Fruit fly (Drosophila melanogaster) whole organism, embryonic: ENCODE measurements around the gene CG16710.

Experiments used
- Antp ChIP-seq: fragments of 200-800 bp; sonication (Bioruptor generic); optimal IDR thresholded peaks from 3 replicates; lab custom pipeline; 2016; ENCODE audit warnings: missing biosample characterization, missing genetic modification characterization
- Blimp-1 ChIP-seq: fragments of 200-800 bp; sonication (Bioruptor generic); optimal IDR thresholded peaks from 3 replicates; lab custom pipeline; 2018; ENCODE audit warnings: missing biosample characterization, missing genetic modification characterization, mild to moderate bottlenecking, moderate library complexity, missing genetic modification reagents
- CG10267 ChIP-seq: fragments of 200-800 bp; sonication (Bioruptor generic); optimal IDR thresholded peaks from 2 replicates; lab custom pipeline; 2018; ENCODE audit warnings: missing biosample characterization, mild to moderate bottlenecking, missing genetic modification characterization, moderate library complexity
- CG10959 ChIP-seq: fragments of 200-800 bp; sonication (Bioruptor generic); IDR thresholded peaks from 2 replicates; pipeline ENCODE4 v1.3.6; 2022; ENCODE audit warnings: missing biosample characterization, missing genetic modification characterization
- CG10979 ChIP-seq: fragments of 200-800 bp; sonication (Bioruptor generic); optimal IDR thresholded peaks from 2 replicates; lab custom pipeline; 2018; ENCODE audit warnings: missing biosample characterization, mild to moderate bottlenecking, missing genetic modification characterization, moderate library complexity
- CG11093 ChIP-seq: fragments of 200-800 bp; sonication (Bioruptor generic); IDR thresholded peaks from 3 replicates; pipeline ENCODE4 v1.3.6; 2022; ENCODE audit warnings: missing biosample characterization, missing genetic modification characterization
- CG11696 ChIP-seq: fragments of 200-800 bp; sonication (Bioruptor generic); IDR thresholded peaks from 2 replicates; pipeline ENCODE4 v1.3.6; 2022; ENCODE audit warnings: missing biosample characterization, missing genetic modification characterization
- CG12071 ChIP-seq: fragments of 200-800 bp; sonication (Bioruptor generic); optimal IDR thresholded peaks from 3 replicates; lab custom pipeline; 2018; ENCODE audit warnings: missing biosample characterization, mild to moderate bottlenecking, missing genetic modification characterization
- CG12155 ChIP-seq: fragments of 200-800 bp; sonication (Bioruptor generic); optimal IDR thresholded peaks from 3 replicates; lab custom pipeline; 2016; ENCODE audit warnings: missing biosample characterization, missing genetic modification characterization
- CG14860 ChIP-seq: fragments of 200-800 bp; sonication (Bioruptor generic); IDR thresholded peaks from 3 replicates; pipeline ENCODE4 v1.3.6; 2022; ENCODE audit warnings: missing biosample characterization, missing genetic modification characterization; ENCODE audit not compliant: partially characterized antibody
- CG15269 ChIP-seq: fragments of 200-800 bp; sonication (Bioruptor generic); optimal IDR thresholded peaks from 2 replicates; lab custom pipeline; 2018; ENCODE audit warnings: missing biosample characterization, mild to moderate bottlenecking, missing genetic modification characterization, moderate library complexity
- CG1603 ChIP-seq: fragments of 200-800 bp; sonication (Bioruptor generic); optimal IDR thresholded peaks from 2 replicates; lab custom pipeline; 2019; ENCODE audit warnings: missing biosample characterization, mild to moderate bottlenecking, missing genetic modification characterization, moderate library complexity
- CG17186 ChIP-seq: fragments of 200-800 bp; sonication (Bioruptor generic); optimal IDR thresholded peaks from 3 replicates; lab custom pipeline; 2017; ENCODE audit warnings: missing biosample characterization, missing genetic modification reagents, missing genetic modification characterization
- CG17328 ChIP-seq: fragments of 200-800 bp; sonication (Bioruptor generic); IDR thresholded peaks from 2 replicates; pipeline ENCODE4 v1.3.6; 2022; ENCODE audit warnings: missing biosample characterization, missing genetic modification characterization
- CG17385 ChIP-seq: fragments of 200-800 bp; sonication (Bioruptor generic); optimal IDR thresholded peaks from 3 replicates; lab custom pipeline; 2018; ENCODE audit warnings: missing biosample characterization, mild to moderate bottlenecking, missing genetic modification characterization
- CG17568 ChIP-seq: fragments of 200-800 bp; sonication (Bioruptor generic); optimal IDR thresholded peaks from 2 replicates; lab custom pipeline; 2018; ENCODE audit warnings: missing biosample characterization, mild to moderate bottlenecking, missing genetic modification characterization, moderate library complexity
- CG18619 ChIP-seq: fragments of 200-800 bp; sonication (Bioruptor generic); optimal IDR thresholded peaks from 3 replicates; lab custom pipeline; 2017; ENCODE audit warnings: missing biosample characterization, mild to moderate bottlenecking, missing genetic modification characterization
- CG30431 ChIP-seq: fragments of 200-800 bp; sonication (Bioruptor generic); optimal IDR thresholded peaks from 2 replicates; lab custom pipeline; 2017; ENCODE audit warnings: missing biosample characterization, missing genetic modification characterization
- CG31224 ChIP-seq: fragments of 200-800 bp; sonication (Bioruptor generic); IDR thresholded peaks from 2 replicates; pipeline ENCODE4 v1.3.6; 2022; ENCODE audit warnings: missing biosample characterization, missing genetic modification characterization
- CG31365 ChIP-seq: fragments of 200-800 bp; sonication (Bioruptor generic); optimal IDR thresholded peaks from 2 replicates; lab custom pipeline; 2018; ENCODE audit warnings: missing biosample characterization, mild to moderate bottlenecking, missing genetic modification characterization
- CG32532 ChIP-seq: fragments of 200-800 bp; sonication (Bioruptor generic); IDR thresholded peaks from 2 replicates; pipeline ENCODE4 v1.3.6; 2022; ENCODE audit warnings: missing biosample characterization, missing genetic modification characterization
- CG3847 ChIP-seq: fragments of 200-800 bp; sonication (Bioruptor generic); IDR thresholded peaks from 2 replicates; pipeline ENCODE4 v1.3.6; 2022; ENCODE audit warnings: missing biosample characterization, missing genetic modification characterization
- CG4424 ChIP-seq: fragments of 200-800 bp; sonication (Bioruptor generic); optimal IDR thresholded peaks from 3 replicates; lab custom pipeline; 2016; ENCODE audit warnings: missing biosample characterization, missing genetic modification characterization
- CG4730 ChIP-seq: fragments of 200-800 bp; sonication (Bioruptor generic); IDR thresholded peaks from 2 replicates; pipeline ENCODE4 v1.3.6; 2022; ENCODE audit warnings: missing biosample characterization, missing genetic modification characterization
- CG5180 ChIP-seq: fragments of 200-800 bp; sonication (Bioruptor generic); optimal IDR thresholded peaks from 3 replicates; lab custom pipeline; 2017; ENCODE audit warnings: missing biosample characterization, missing genetic modification characterization, mild to moderate bottlenecking, moderate library complexity, missing genetic modification reagents
- CG8089 ChIP-seq: fragments of 200-800 bp; sonication (Bioruptor generic); optimal IDR thresholded peaks from 3 replicates; lab custom pipeline; 2016; ENCODE audit warnings: missing biosample characterization, missing genetic modification characterization
- CG8281 ChIP-seq: fragments of 200-800 bp; sonication (Bioruptor generic); optimal IDR thresholded peaks from 2 replicates; lab custom pipeline; 2018; ENCODE audit warnings: missing biosample characterization, mild to moderate bottlenecking, missing genetic modification characterization, moderate library complexity
- CG8944 ChIP-seq: fragments of 200-800 bp; sonication (Bioruptor generic); optimal IDR thresholded peaks from 3 replicates; lab custom pipeline; 2016; ENCODE audit warnings: missing biosample characterization, missing genetic modification characterization
- CG9797 ChIP-seq: fragments of 200-800 bp; sonication (Bioruptor generic); optimal IDR thresholded peaks from 3 replicates; lab custom pipeline; 2018; ENCODE audit warnings: missing biosample characterization, mild to moderate bottlenecking, missing genetic modification characterization
- D ChIP-seq, 2 experiments: fragments of 200-800 bp in 1 of 2; fragments of >200 bp in 1 of 2; sonication (Bioruptor generic) in 1 of 2; optimal IDR thresholded peaks; 2 replicates in 1 of 2; 3 replicates in 1 of 2; lab custom pipeline; 2017; ENCODE audit warnings: mild to moderate bottlenecking in 1 of 2, missing biosample characterization in 1 of 2, missing genetic modification characterization in 1 of 2, missing genetic modification reagents in 1 of 2
- D19A ChIP-seq: fragments of 200-800 bp; optimal IDR thresholded peaks from 3 replicates; lab custom pipeline; 2019; ENCODE audit warnings: missing biosample characterization, mild to moderate bottlenecking, missing genetic modification characterization, moderate library complexity
- Fer2 ChIP-seq: fragments of 200-800 bp; sonication (Bioruptor generic); optimal IDR thresholded peaks from 2 replicates; lab custom pipeline; 2018; ENCODE audit warnings: missing biosample characterization, mild to moderate bottlenecking, missing genetic modification characterization, moderate library complexity
- Hmr ChIP-seq: fragments of 200-800 bp; sonication (Bioruptor generic); optimal IDR thresholded peaks from 3 replicates; lab custom pipeline; 2017; ENCODE audit warnings: mild to moderate bottlenecking, missing biosample characterization, missing genetic modification reagents, missing genetic modification characterization
- NC2β ChIP-seq: fragments of 200-800 bp; sonication (Bioruptor generic); optimal IDR thresholded peaks from 2 replicates; lab custom pipeline; 2016; ENCODE audit warnings: missing biosample characterization, missing genetic modification characterization
- Rx ChIP-seq: fragments of 200-800 bp; sonication (Bioruptor generic); IDR thresholded peaks from 2 replicates; pipeline ENCODE4 v1.3.6; 2022; ENCODE audit warnings: missing biosample characterization, missing genetic modification characterization
- chinmo ChIP-seq: fragments of 200-800 bp; sonication (Bioruptor generic); IDR thresholded peaks from 4 replicates; pipeline ENCODE4 v1.3.6; 2022; ENCODE audit warnings: missing biosample characterization, missing genetic modification characterization; ENCODE audit not compliant: partially characterized antibody
- disco-r ChIP-seq: fragments of 200-800 bp; sonication (Bioruptor generic); optimal IDR thresholded peaks from 2 replicates; lab custom pipeline; 2016; ENCODE audit warnings: missing biosample characterization, missing genetic modification characterization
- ewg ChIP-seq: fragments of 200-800 bp; sonication (Bioruptor generic); optimal IDR thresholded peaks from 3 replicates; lab custom pipeline; 2017; ENCODE audit warnings: mild to moderate bottlenecking, missing biosample characterization, missing genetic modification reagents, missing genetic modification characterization
- gfzf ChIP-seq: fragments of 200-800 bp; sonication (Bioruptor generic); optimal IDR thresholded peaks from 2 replicates; lab custom pipeline; 2016; ENCODE audit warnings: missing biosample characterization, mild to moderate bottlenecking, missing genetic modification characterization, moderate library complexity
- grn ChIP-seq: fragments of 200-800 bp; sonication (Bioruptor generic); optimal IDR thresholded peaks from 3 replicates; lab custom pipeline; 2017; ENCODE audit warnings: missing biosample characterization, missing genetic modification characterization
- h ChIP-seq: fragments of >200 bp; optimal IDR thresholded peaks from 2 replicates; lab custom pipeline; 2017
- pho ChIP-seq: fragments of 200-800 bp; sonication (Bioruptor generic); optimal IDR thresholded peaks from 2 replicates; lab custom pipeline; 2016; ENCODE audit warnings: missing biosample characterization, missing genetic modification characterization
- run ChIP-seq: fragments of 200-800 bp; sonication (Bioruptor generic); optimal IDR thresholded peaks from 3 replicates; lab custom pipeline; 2018; ENCODE audit warnings: missing biosample characterization, mild to moderate bottlenecking, missing genetic modification characterization
- sna ChIP-seq: fragments of 200-800 bp; sonication (Bioruptor generic); IDR thresholded peaks from 2 replicates; pipeline ENCODE4 v1.3.6; 2022; ENCODE audit warnings: missing biosample characterization, missing genetic modification characterization; ENCODE audit not compliant: partially characterized antibody
- sug ChIP-seq: fragments of 200-800 bp; optimal IDR thresholded peaks from 2 replicates; lab custom pipeline; 2019; ENCODE audit warnings: missing biosample characterization, mild to moderate bottlenecking, missing genetic modification characterization, moderate library complexity
- tap ChIP-seq: fragments of 200-800 bp; optimal IDR thresholded peaks from 3 replicates; lab custom pipeline; 2019; ENCODE audit warnings: missing biosample characterization, mild to moderate bottlenecking, missing genetic modification characterization, moderate library complexity
- tgo ChIP-seq: fragments of 200-800 bp; sonication (Bioruptor generic); IDR thresholded peaks from 3 replicates; pipeline ENCODE4 v1.3.6; 2022; ENCODE audit warnings: missing biosample characterization, missing genetic modification characterization
- trh ChIP-seq: fragments of 200-800 bp; sonication (Bioruptor generic); optimal IDR thresholded peaks from 2 replicates; lab custom pipeline; 2016; ENCODE audit warnings: missing biosample characterization, missing genetic modification characterization
- vvl ChIP-seq: fragments of 200-800 bp; sonication (Bioruptor generic); IDR thresholded peaks from 2 replicates; pipeline ENCODE4 v1.3.6; 2022; ENCODE audit warnings: missing biosample characterization, missing genetic modification characterization

The CG16710 gene

DNA sequence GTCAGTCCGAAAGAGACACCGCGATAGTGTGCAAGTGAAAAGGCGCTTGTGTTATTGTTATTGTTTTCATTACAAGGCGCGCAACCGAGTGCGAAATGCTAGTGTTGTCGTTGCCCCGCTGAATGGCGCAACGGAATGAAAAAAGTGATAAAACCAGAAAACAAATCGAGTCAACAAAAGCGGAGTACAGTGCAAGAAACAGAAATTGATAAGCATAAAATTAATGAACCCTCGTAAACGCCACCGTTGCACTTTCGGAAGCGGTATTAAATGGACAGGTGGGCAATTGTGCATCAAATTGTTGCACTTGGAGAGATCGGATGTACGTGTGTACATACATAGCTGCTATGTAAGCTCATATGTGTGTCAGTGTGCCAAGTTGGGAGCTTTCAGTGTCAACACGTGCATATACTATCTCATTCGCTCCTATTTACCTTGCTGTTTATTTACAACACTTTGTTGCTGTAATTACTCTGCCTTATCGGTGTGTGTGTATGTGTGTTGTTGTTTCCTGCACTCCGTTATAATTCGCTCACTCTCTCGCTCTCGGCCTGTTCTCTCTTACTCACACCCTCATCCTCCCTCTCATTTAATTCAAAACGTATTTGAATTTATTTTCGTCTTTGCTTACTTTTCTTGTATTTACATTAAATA is 41.2 kb downstream of the CG16710 start (continued):
- TF ChIP-seq CG9797 (GFP tag; lab: Kevin White, UChicago) (peak; percentile 23), sna (no peak), CG3847 (GFP tag; lab: Robert Waterston, UW) (no peak), CG8281 (tag; lab: Kevin White, UChicago) (peak; percentile 52), CG4730 (GFP tag; lab: Robert Waterston, UW) (peak; percentile 17; the same call in 1 of the 2 replicates), CG17385 (GFP tag; lab: Kevin White, UChicago) (peak; percentile 25), vvl (peak; percentile 78), tgo (GFP tag; lab: Robert Waterston, UW) (peak; percentile 50; the same call in 2 of the 3 replicates), CG17186 (GFP tag; lab: Kevin White, UChicago) (no peak), CG32532 (GFP tag; lab: Robert Waterston, UW) (no peak), Blimp-1 (peak; percentile 75), CG31365 (peak; percentile 82), CG18619 (no peak), gfzf (GFP tag; lab: Kevin White, UChicago) (no peak), Fer2 (tag; lab: Kevin White, UChicago) (no peak), CG12155 (no peak), Rx (GFP tag; lab: Robert Waterston, UW) (no peak; the same call in 1 of the 2 replicates), CG10979 (tag; lab: Kevin White, UChicago) (peak; percentile 18), D (optimal IDR thresholded peaks at IDR 0.05; lab: Kevin White, UChicago) (no peak), D (GFP tag; optimal IDR thresholded peaks at IDR 0.05; lab: Kevin White, UChicago) (peak; percentile 31), grn (GFP tag; lab: Kevin White, UChicago) (peak; percentile 71), D19A (tag; lab: Kevin White, UChicago) (no peak), tap (tag; lab: Kevin White, UChicago) (peak; percentile 76), CG17328 (peak; percentile 38; the same call in 1 of the 2 replicates), CG31224 (GFP tag; lab: Robert Waterston, UW) (0 out of 2 replicates have a peak, but pooled peaks have one; percentile 25), h (lab: Kevin White, UChicago) (no peak), NC2β (GFP tag; lab: Kevin White, UChicago) (no peak), Hmr (GFP tag; lab: Kevin White, UChicago) (peak; percentile 51), pho (GFP tag; lab: Kevin White, UChicago) (no peak), CG17568 (GFP tag; lab: Kevin White, UChicago) (peak; percentile 48), CG10959 (peak; percentile 16; the same call in 1 of the 2 replicates), CG1603 (tag; lab: Kevin White, UChicago) (peak; percentile 42), disco-r (no peak), CG11093 (GFP tag; lab: Robert Waterston, UW) (no peak), CG8089 (GFP tag; lab: Kevin White, UChicago) (no peak), CG10267 (peak; percentile 11), CG8944 (GFP tag; lab: Kevin White, UChicago) (no peak), CG12071 (GFP tag; lab: Kevin White, UChicago) (peak; percentile 94), Antp (no peak), CG14860 (GFP tag; lab: Robert Waterston, UW) (no peak), CG15269 (peak; percentile 2), trh (GFP tag; lab: Kevin White, UChicago) (peak; percentile 76), sug (tag; lab: Kevin White, UChicago) (peak; percentile 17), CG5180 (GFP tag; lab: Kevin White, UChicago) (peak; percentile 78), chinmo (GFP tag; lab: Robert Waterston, UW) (peak; percentile 76; the same call in 1 of the 4 replicates), CG11696 (GFP tag; lab: Robert Waterston, UW) (peak; percentile 56), run (tag; lab: Kevin White, UChicago) (peak; percentile 43), CG4424 (GFP tag; lab: Kevin White, UChicago) (peak; percentile 70), CG30431 (GFP tag; lab: Kevin White, UChicago) (no peak), ewg (GFP tag; lab: Kevin White, UChicago) (no peak)
